Fruit fly (Drosophila melanogaster) whole organism, embryonic: Measurements from ENCODE around the gene Aps.

Source experiments
- Abd-B ChIP-seq: fragments of 200-800 bp; sonication (Bioruptor generic); optimal IDR thresholded peaks from 2 replicates; lab custom pipeline; 2018; ENCODE audit warnings: missing biosample characterization, mild to moderate bottlenecking, missing genetic modification characterization, moderate library complexity
- Asciz ChIP-seq: fragments of 200-800 bp; sonication (Bioruptor generic); optimal IDR thresholded peaks from 2 replicates; lab custom pipeline; 2017; ENCODE audit warnings: missing biosample characterization, mild to moderate bottlenecking, missing genetic modification characterization, missing genetic modification reagents
- BtbVII ChIP-seq: fragments of 200-800 bp; sonication (Bioruptor generic); optimal IDR thresholded peaks from 3 replicates; lab custom pipeline; 2017; ENCODE audit warnings: missing biosample characterization, mild to moderate bottlenecking, missing genetic modification characterization
- CG10147 ChIP-seq: fragments of 200-800 bp; sonication (Bioruptor generic); optimal IDR thresholded peaks from 2 replicates; lab custom pipeline; 2019; ENCODE audit warnings: missing biosample characterization, mild to moderate bottlenecking, missing genetic modification characterization, moderate library complexity
- CG11085 ChIP-seq: fragments of 200-800 bp; sonication (Bioruptor generic); IDR thresholded peaks from 2 replicates; pipeline ENCODE4 v1.3.6; 2022; ENCODE audit warnings: missing biosample characterization, missing genetic modification characterization
- CG13296 ChIP-seq: fragments of 200-800 bp; sonication (Bioruptor generic); optimal IDR thresholded peaks from 3 replicates; lab custom pipeline; 2018; ENCODE audit warnings: missing biosample characterization, mild to moderate bottlenecking, missing genetic modification characterization
- CG14014 ChIP-seq: fragments of 200-800 bp; sonication (Bioruptor generic); IDR thresholded peaks from 2 replicates; pipeline ENCODE4 v1.3.6; 2022; ENCODE audit warnings: missing biosample characterization, missing genetic modification characterization
- CG14050 ChIP-seq: fragments of 200-800 bp; sonication (Bioruptor generic); IDR thresholded peaks from 3 replicates; pipeline ENCODE4 v1.3.6; 2022; ENCODE audit warnings: missing biosample characterization, missing genetic modification characterization
- CG15011 ChIP-seq: fragments of 200-800 bp; sonication (Bioruptor generic); optimal IDR thresholded peaks from 3 replicates; lab custom pipeline; 2018; ENCODE audit warnings: missing biosample characterization, mild to moderate bottlenecking, missing genetic modification characterization
- CG32532 ChIP-seq: fragments of 200-800 bp; sonication (Bioruptor generic); IDR thresholded peaks from 2 replicates; pipeline ENCODE4 v1.3.6; 2022; ENCODE audit warnings: missing biosample characterization, missing genetic modification characterization
- CG32772 ChIP-seq: fragments of 200-800 bp; sonication (Bioruptor generic); IDR thresholded peaks from 2 replicates; pipeline ENCODE4 v1.3.6; 2022; ENCODE audit warnings: missing biosample characterization, missing genetic modification characterization
- CG42726 ChIP-seq: fragments of 200-800 bp; sonication (Bioruptor generic); IDR thresholded peaks from 2 replicates; pipeline ENCODE4 v1.3.6; 2022; ENCODE audit warnings: missing biosample characterization, missing genetic modification characterization; ENCODE audit not compliant: partially characterized antibody
- CG4820 ChIP-seq: fragments of 200-800 bp; sonication (Bioruptor generic); optimal IDR thresholded peaks from 3 replicates; lab custom pipeline; 2016; ENCODE audit warnings: missing biosample characterization, missing genetic modification characterization
- CG6272 ChIP-seq: fragments of 200-800 bp; sonication (Bioruptor generic); IDR thresholded peaks from 2 replicates; pipeline ENCODE4 v1.3.6; 2022; ENCODE audit warnings: missing biosample characterization, missing genetic modification characterization
- HHEX ChIP-seq: fragments of 200-800 bp; sonication (Bioruptor generic); optimal IDR thresholded peaks from 3 replicates; lab custom pipeline; 2017; ENCODE audit warnings: missing biosample characterization, mild to moderate bottlenecking, missing genetic modification characterization, missing genetic modification reagents
- HLH4C ChIP-seq: fragments of 200-800 bp; sonication (Bioruptor generic); IDR thresholded peaks from 3 replicates; pipeline ENCODE4 v1.3.6; 2022; ENCODE audit warnings: missing biosample characterization, missing genetic modification characterization; ENCODE audit not compliant: partially characterized antibody
- Hr3 ChIP-seq: fragments of 200-800 bp; sonication (Bioruptor generic); optimal IDR thresholded peaks from 3 replicates; lab custom pipeline; 2016; ENCODE audit warnings: missing biosample characterization, missing genetic modification characterization
- Lhr ChIP-seq: fragments of 200-800 bp; sonication (Bioruptor generic); optimal IDR thresholded peaks from 3 replicates; lab custom pipeline; 2017; ENCODE audit warnings: mild to moderate bottlenecking, missing biosample characterization, missing genetic modification reagents, missing genetic modification characterization
- MTF-1 ChIP-seq: fragments of 200-800 bp; sonication (Bioruptor generic); optimal IDR thresholded peaks from 2 replicates; lab custom pipeline; 2018; ENCODE audit warnings: missing biosample characterization, mild to moderate bottlenecking, missing genetic modification characterization, borderline replicate concordance
- Meics ChIP-seq: fragments of 200-800 bp; sonication (Bioruptor generic); optimal IDR thresholded peaks from 2 replicates; lab custom pipeline; 2017; ENCODE audit warnings: missing biosample characterization, mild to moderate bottlenecking, missing genetic modification characterization
- NC2β ChIP-seq: fragments of 200-800 bp; sonication (Bioruptor generic); optimal IDR thresholded peaks from 2 replicates; lab custom pipeline; 2016; ENCODE audit warnings: missing biosample characterization, missing genetic modification characterization
- NFAT ChIP-seq: fragments of 200-800 bp; sonication (Bioruptor generic); IDR thresholded peaks from 2 replicates; pipeline ENCODE4 v1.3.6; 2022; ENCODE audit warnings: missing biosample characterization, missing genetic modification characterization
- NfI ChIP-seq: fragments of 200-800 bp; sonication (Bioruptor generic); optimal IDR thresholded peaks from 3 replicates; lab custom pipeline; 2018; ENCODE audit warnings: missing biosample characterization, mild to moderate bottlenecking, missing genetic modification characterization, moderate library complexity
- Poxn ChIP-seq: fragments of 200-800 bp; sonication (Bioruptor generic); IDR thresholded peaks from 2 replicates; pipeline ENCODE4 v1.3.6; 2022; ENCODE audit warnings: missing biosample characterization, missing genetic modification characterization
- Scr ChIP-seq: fragments of 200-800 bp; sonication (Bioruptor generic); IDR thresholded peaks from 2 replicates; pipeline ENCODE4 v1.3.6; 2022; ENCODE audit warnings: missing biosample characterization, missing genetic modification characterization; ENCODE audit not compliant: partially characterized antibody
- Xbp1 ChIP-seq: fragments of 200-800 bp; sonication (Bioruptor generic); optimal IDR thresholded peaks from 3 replicates; lab custom pipeline; 2016; ENCODE audit warnings: missing biosample characterization, mild to moderate bottlenecking, missing genetic modification characterization
- fd3F ChIP-seq: fragments of 200-800 bp; sonication (Bioruptor generic); optimal IDR thresholded peaks from 2 replicates; lab custom pipeline; 2018; ENCODE audit warnings: missing biosample characterization, mild to moderate bottlenecking, missing genetic modification characterization, moderate library complexity
- fru ChIP-seq: fragments of >200 bp; optimal IDR thresholded peaks from 2 replicates; lab custom pipeline; 2017
- grau ChIP-seq: fragments of 200-800 bp; optimal IDR thresholded peaks from 3 replicates; lab custom pipeline; 2019; ENCODE audit warnings: missing biosample characterization, mild to moderate bottlenecking, missing genetic modification characterization, moderate library complexity
- gt ChIP-seq: fragments of 200-800 bp; sonication (Bioruptor generic); IDR thresholded peaks from 2 replicates; pipeline ENCODE4 v1.3.6; 2022; ENCODE audit warnings: missing biosample characterization, missing genetic modification characterization
- h ChIP-seq: fragments of >200 bp; optimal IDR thresholded peaks from 2 replicates; lab custom pipeline; 2017
- her ChIP-seq: fragments of 200-800 bp; sonication (Bioruptor generic); optimal IDR thresholded peaks from 2 replicates; lab custom pipeline; 2016; ENCODE audit warnings: missing biosample characterization, missing genetic modification characterization
- jigr1 ChIP-seq: fragments of 200-800 bp; sonication (Bioruptor generic); IDR thresholded peaks from 3 replicates; pipeline ENCODE4 v1.3.6; 2022; ENCODE audit warnings: missing biosample characterization, missing genetic modification characterization
- ken ChIP-seq: fragments of 200-800 bp; sonication (Bioruptor generic); IDR thresholded peaks from 3 replicates; pipeline ENCODE4 v1.3.6; 2022; ENCODE audit warnings: missing biosample characterization, missing genetic modification characterization
- klu ChIP-seq: fragments of 200-800 bp; sonication (Bioruptor generic); IDR thresholded peaks from 2 replicates; pipeline ENCODE4 v1.3.6; 2022; ENCODE audit warnings: missing biosample characterization, missing genetic modification characterization
- kni ChIP-seq: fragments of 200-800 bp; sonication (Bioruptor generic); optimal IDR thresholded peaks from 3 replicates; lab custom pipeline; 2017; ENCODE audit warnings: mild to moderate bottlenecking, missing biosample characterization, missing genetic modification reagents, missing genetic modification characterization
- lilli ChIP-seq: fragments of 200-800 bp; sonication (Bioruptor generic); optimal IDR thresholded peaks from 3 replicates; lab custom pipeline; 2016; ENCODE audit warnings: missing biosample characterization, missing genetic modification characterization
- maf-S ChIP-seq: fragments of 200-800 bp; sonication (Bioruptor generic); optimal IDR thresholded peaks from 2 replicates; lab custom pipeline; 2016; ENCODE audit warnings: missing biosample characterization, missing genetic modification characterization
- mam ChIP-seq: fragments of 200-800 bp; sonication (Bioruptor generic); optimal IDR thresholded peaks from 3 replicates; lab custom pipeline; 2016; ENCODE audit warnings: missing biosample characterization, missing genetic modification characterization
- mirr ChIP-seq: fragments of 200-800 bp; sonication (Bioruptor generic); optimal IDR thresholded peaks from 3 replicates; lab custom pipeline; 2018; ENCODE audit warnings: missing biosample characterization, mild to moderate bottlenecking, missing genetic modification characterization
- nerfin-1 ChIP-seq: fragments of 200-800 bp; sonication (Bioruptor generic); optimal IDR thresholded peaks from 3 replicates; lab custom pipeline; 2019; ENCODE audit warnings: missing biosample characterization, mild to moderate bottlenecking, missing genetic modification characterization, moderate library complexity
- pho ChIP-seq: fragments of 200-800 bp; sonication (Bioruptor generic); optimal IDR thresholded peaks from 2 replicates; lab custom pipeline; 2016; ENCODE audit warnings: missing biosample characterization, missing genetic modification characterization
- pros ChIP-seq: fragments of 200-800 bp; sonication (Bioruptor generic); optimal IDR thresholded peaks from 3 replicates; lab custom pipeline; 2019; ENCODE audit warnings: missing biosample characterization, mild to moderate bottlenecking, missing genetic modification characterization, moderate library complexity
- pum ChIP-seq: fragments of 200-800 bp; sonication (Bioruptor generic); optimal IDR thresholded peaks from 2 replicates; lab custom pipeline; 2016; ENCODE audit warnings: missing biosample characterization, missing genetic modification characterization
- ro ChIP-seq: fragments of 200-800 bp; sonication (Bioruptor generic); IDR thresholded peaks from 2 replicates; pipeline ENCODE4 v1.3.6; 2022; ENCODE audit warnings: missing biosample characterization, missing genetic modification characterization
- row ChIP-seq: fragments of 200-800 bp; sonication (Bioruptor generic); IDR thresholded peaks from 3 replicates; pipeline ENCODE4 v1.3.6; 2022; ENCODE audit warnings: missing biosample characterization, missing genetic modification characterization
- slou ChIP-seq: fragments of 200-800 bp; sonication (Bioruptor generic); optimal IDR thresholded peaks from 3 replicates; lab custom pipeline; 2016; ENCODE audit warnings: missing biosample characterization, missing genetic modification characterization
- ssp ChIP-seq: fragments of 200-800 bp; sonication (Bioruptor generic); IDR thresholded peaks from 2 replicates; pipeline ENCODE4 v1.3.6; 2022; ENCODE audit warnings: missing biosample characterization, missing genetic modification characterization
- tup ChIP-seq: fragments of 200-800 bp; sonication (Bioruptor generic); optimal IDR thresholded peaks from 2 replicates; lab custom pipeline; 2016; ENCODE audit warnings: missing biosample characterization, mild to moderate bottlenecking, missing genetic modification characterization, moderate library complexity
- unc-4 ChIP-seq: fragments of 200-800 bp; sonication (Bioruptor generic); IDR thresholded peaks from 2 replicates; pipeline ENCODE4 v1.3.6; 2022; ENCODE audit warnings: missing biosample characterization, missing genetic modification characterization; ENCODE audit not compliant: partially characterized antibody
- vvl ChIP-seq: fragments of 200-800 bp; sonication (Bioruptor generic); IDR thresholded peaks from 2 replicates; pipeline ENCODE4 v1.3.6; 2022; ENCODE audit warnings: missing biosample characterization, missing genetic modification characterization
- zen ChIP-seq: fragments of 200-800 bp; sonication (Bioruptor generic); optimal IDR thresholded peaks from 3 replicates; lab custom pipeline; 2018; ENCODE audit warnings: missing biosample characterization, mild to moderate bottlenecking, missing genetic modification characterization, moderate library complexity

Gene Aps

DNA sequence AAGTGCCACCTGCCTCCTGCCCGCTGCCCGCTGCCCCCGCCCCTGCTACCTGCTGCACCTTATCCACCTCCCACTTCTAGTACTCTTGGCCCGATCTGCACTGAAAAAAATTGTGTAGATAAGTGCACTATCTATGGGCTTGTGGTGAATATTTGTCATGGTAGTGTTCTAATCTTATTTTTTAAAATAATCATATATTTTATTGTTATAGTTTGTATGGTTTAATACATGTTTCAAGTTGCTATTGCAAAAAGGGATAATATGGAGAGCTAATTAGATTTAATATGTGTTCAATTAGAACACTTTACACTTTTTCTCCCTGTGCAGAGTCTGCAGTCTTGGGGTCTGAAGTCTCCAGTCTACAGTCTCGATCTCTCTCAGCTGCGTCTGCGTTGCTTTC is 32.5 kb upstream of the Aps start (continued):
- peak; percentile 9 for TF ChIP-seq nerfin-1
- TF ChIP-seq MTF-1 (GFP tag; lab: Kevin White, UChicago): no peak
- TF ChIP-seq CG11085 (GFP tag; lab: Robert Waterston, UW): no peak
- TF ChIP-seq CG32772 (GFP tag; lab: Robert Waterston, UW): no peak
- TF ChIP-seq CG14050: no peak
- no peak for TF ChIP-seq Lhr (GFP tag; lab: Kevin White, UChicago)
- TF ChIP-seq mam (GFP tag; lab: Kevin White, UChicago): no peak
- peak; percentile 10 for TF ChIP-seq Meics
- no peak for TF ChIP-seq CG32532
- TF ChIP-seq slou: no peak
- TF ChIP-seq pho (GFP tag; lab: Kevin White, UChicago): no peak
- TF ChIP-seq jigr1 (GFP tag; lab: Robert Waterston, UW): no peak; the same call in 2 of the 3 replicates
- TF ChIP-seq Hr3 (GFP tag; lab: Kevin White, UChicago): peak; percentile 1
- no peak for TF ChIP-seq CG15011 (GFP tag; lab: Kevin White, UChicago)
- TF ChIP-seq h: no peak
- no peak for TF ChIP-seq CG6272 (GFP tag; lab: Robert Waterston, UW)
- no peak for TF ChIP-seq kni (GFP tag; lab: Kevin White, UChicago)
- TF ChIP-seq NFAT (GFP tag; lab: Robert Waterston, UW): no peak
- TF ChIP-seq row (GFP tag; lab: Robert Waterston, UW): peak; percentile 66
- no peak for TF ChIP-seq tup
- TF ChIP-seq mirr (GFP tag; lab: Kevin White, UChicago): no peak
- TF ChIP-seq fru (lab: Kevin White, UChicago): no peak
- no peak for TF ChIP-seq Abd-B
- TF ChIP-seq pros (GFP tag; lab: Kevin White, UChicago): no peak
- no peak for TF ChIP-seq lilli
- TF ChIP-seq CG13296 (GFP tag; lab: Kevin White, UChicago): no peak
- TF ChIP-seq Scr (GFP tag; lab: Robert Waterston, UW): no peak
- no peak for TF ChIP-seq grau (tag; lab: Kevin White, UChicago)
- no peak for TF ChIP-seq gt
- 0 out of 2 replicates have a peak, but pooled peaks have one; percentile 31 for TF ChIP-seq vvl
- no peak for TF ChIP-seq NfI (GFP tag; lab: Kevin White, UChicago)
- no peak for TF ChIP-seq CG42726 (GFP tag; lab: Robert Waterston, UW)
- no peak for TF ChIP-seq ro
- no peak for TF ChIP-seq ken (GFP tag; lab: Robert Waterston, UW)
- TF ChIP-seq CG14014 (GFP tag; lab: Robert Waterston, UW): no peak
- TF ChIP-seq her (GFP tag; lab: Kevin White, UChicago): no peak
- no peak for TF ChIP-seq NC2β (GFP tag; lab: Kevin White, UChicago)
- TF ChIP-seq klu: 0 out of 2 replicates have a peak, but pooled peaks have one; percentile 18
- no peak for TF ChIP-seq unc-4 (GFP tag; lab: Robert Waterston, UW)
- TF ChIP-seq BtbVII: no peak
- TF ChIP-seq Asciz: no peak
- TF ChIP-seq maf-S (GFP tag; lab: Kevin White, UChicago): no peak
- peak; percentile 8 for TF ChIP-seq Xbp1 (GFP tag; lab: Kevin White, UChicago)
- peak; percentile 13 for TF ChIP-seq HHEX (GFP tag; lab: Kevin White, UChicago)
- TF ChIP-seq CG10147 (GFP tag; lab: Kevin White, UChicago): no peak
- no peak for TF ChIP-seq CG4820 (GFP tag; lab: Kevin White, UChicago)
- no peak for TF ChIP-seq HLH4C (GFP tag; lab: Robert Waterston, UW)
- TF ChIP-seq ssp: 0 out of 2 replicates have a peak, but pooled peaks have one; percentile 18
- TF ChIP-seq fd3F (GFP tag; lab: Kevin White, UChicago): no peak
- no peak for TF ChIP-seq pum (GFP tag; lab: Kevin White, UChicago)
- TF ChIP-seq Poxn (GFP tag; lab: Robert Waterston, UW): no peak
- no peak for TF ChIP-seq zen (tag; lab: Kevin White, UChicago)
